Fruit fly (Drosophila melanogaster): Measurements from ENCODE around the gene f.

The f gene

dm6 chrX:17290960-17291432, 58.3 kb downstream of the f start:
- no peak for TF ChIP-seq Chrac-16 (GFP tag; optimal IDR thresholded peaks at IDR 0.05)
- 0 out of 3 replicates have a peak, but pooled peaks have one; percentile 15 for TF ChIP-seq dysf (GFP tag; IDR thresholded peaks at IDR 0.05)
- TF ChIP-seq CG17361 (GFP tag; IDR thresholded peaks at IDR 0.05), result 0 out of 3 replicates have a peak, but pooled peaks have one; percentile 11
- no peak for TF ChIP-seq Eip74EF (GFP tag; optimal IDR thresholded peaks at IDR 0.05)
- peak; percentile 78 for TF ChIP-seq CTCF (GFP tag; optimal IDR thresholded peaks at IDR 0.05)
- no peak for TF ChIP-seq Bdp1 (GFP tag; optimal IDR thresholded peaks at IDR 0.05)
- no peak for TF ChIP-seq corto (GFP tag; optimal IDR thresholded peaks at IDR 0.05)
- no peak for TF ChIP-seq CG16779 (GFP tag; IDR thresholded peaks at IDR 0.05)
- peak; percentile 45 for TF ChIP-seq Med (GFP tag)
- TF ChIP-seq CG7928 (GFP tag; optimal IDR thresholded peaks at IDR 0.05), result no peak
- TF ChIP-seq dimm (GFP tag; IDR thresholded peaks at IDR 0.05), result no peak
- peak in 1 of 2 experiments; percentile 8 for TF ChIP-seq Pdp1 (GFP tag; optimal IDR thresholded peaks at IDR 0.05)
- no peak for TF ChIP-seq CG10654 (GFP tag; optimal IDR thresholded peaks at IDR 0.05)
- no peak for TF ChIP-seq CG32767 (GFP tag; IDR thresholded peaks at IDR 0.05)
- no peak for TF ChIP-seq crc (GFP tag; optimal IDR thresholded peaks at IDR 0.05)
- peak; percentile 62 for TF ChIP-seq sens (GFP tag)
- no peak for TF ChIP-seq CG7372 (GFP tag; IDR thresholded peaks at IDR 0.05)
- TF ChIP-seq repo (GFP tag; optimal IDR thresholded peaks at IDR 0.05), result no peak
- no peak for TF ChIP-seq eyg (GFP tag; optimal IDR thresholded peaks at IDR 0.05)
- TF ChIP-seq cato (GFP tag; optimal IDR thresholded peaks at IDR 0.05; ENCODE audit: borderline replicate concordance), result no peak
- TF ChIP-seq Oli (tag; optimal IDR thresholded peaks at IDR 0.05), result peak; percentile 6
- no peak for TF ChIP-seq cwo (GFP tag; optimal IDR thresholded peaks at IDR 0.05)
- peak; percentile 2 for TF ChIP-seq grau (tag; optimal IDR thresholded peaks at IDR 0.05)
- TF ChIP-seq Lhr (GFP tag; optimal IDR thresholded peaks at IDR 0.05), result no peak
- no peak for TF ChIP-seq sc (optimal IDR thresholded peaks at IDR 0.05)
- no peak for TF ChIP-seq sc (GFP tag; optimal IDR thresholded peaks at IDR 0.05)
- no peak for TF ChIP-seq HHEX (GFP tag; optimal IDR thresholded peaks at IDR 0.05)
- peak; percentile 2 for TF ChIP-seq CG2678 (tag; optimal IDR thresholded peaks at IDR 0.05)
- TF ChIP-seq CG7839 (tag; optimal IDR thresholded peaks at IDR 0.05), result peak; percentile 11
- TF ChIP-seq phol (tag; optimal IDR thresholded peaks at IDR 0.05), result no peak
- no peak for TF ChIP-seq maf-S (GFP tag; optimal IDR thresholded peaks at IDR 0.05)
- no peak for TF ChIP-seq CG31388 (GFP tag; optimal IDR thresholded peaks at IDR 0.05)

DNA sequence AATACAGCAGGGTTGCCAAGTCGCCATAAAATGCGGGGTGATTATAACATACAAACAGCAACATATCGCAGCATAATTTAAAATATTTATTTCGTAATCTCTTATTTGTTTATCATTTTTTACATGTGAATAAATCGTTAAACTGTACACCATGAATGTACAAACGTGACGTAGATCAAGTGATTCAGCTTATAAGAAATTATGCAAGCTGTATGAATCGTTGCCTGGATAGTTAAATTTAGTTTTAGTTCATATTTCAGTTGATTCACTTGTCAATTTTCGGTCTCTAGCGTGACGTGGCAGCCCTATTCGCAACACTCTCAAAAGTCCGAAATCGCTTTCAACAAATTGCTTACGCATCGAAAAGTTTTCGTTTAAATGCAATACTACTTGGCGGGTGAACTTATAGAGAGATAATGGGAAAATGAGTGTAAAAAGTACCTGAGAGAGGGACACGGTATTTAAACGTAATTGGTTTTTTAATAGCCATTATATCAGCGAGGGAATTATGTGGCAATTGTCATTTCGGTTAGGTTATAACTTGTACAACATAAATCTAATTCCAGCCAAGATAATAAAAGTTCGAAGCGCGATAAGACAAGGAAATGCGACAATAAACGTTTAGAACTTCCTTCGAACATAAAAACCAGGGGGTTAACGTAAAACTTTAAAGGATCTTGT, 59.4 kb downstream of the f start:
- TF ChIP-seq Dref (GFP tag; IDR thresholded peaks at IDR 0.05) (no peak), CG9817 (tag; optimal IDR thresholded peaks at IDR 0.05) (peak; percentile 66), CG18619 (GFP tag; optimal IDR thresholded peaks at IDR 0.05) (peak; percentile 66), CG17612 (GFP tag; IDR thresholded peaks at IDR 0.05) (0 out of 2 replicates have a peak, but pooled peaks have one; percentile 18), CG8290 (GFP tag; optimal IDR thresholded peaks at IDR 0.05) (peak; percentile 3), CG8290 (tag; optimal IDR thresholded peaks at IDR 0.05) (peak in 1 of 2 experiments; percentile 60), caup (GFP tag; optimal IDR thresholded peaks at IDR 0.05; ENCODE audit: severe bottlenecking) (peak; percentile 70), D19B (GFP tag; optimal IDR thresholded peaks at IDR 0.05) (peak; percentile 61), HmgD (GFP tag; optimal IDR thresholded peaks at IDR 0.05) (no peak), danr (GFP tag; IDR thresholded peaks at IDR 0.05) (peak; percentile 46; the same call in 1 of the 2 replicates), gsb (GFP tag; IDR thresholded peaks at IDR 0.05) (peak; percentile 26; the same call in 1 of the 2 replicates), ewg (GFP tag; optimal IDR thresholded peaks at IDR 0.05) (peak; percentile 40), CG12942 (GFP tag; optimal IDR thresholded peaks at IDR 0.05) (no peak), maf-S (GFP tag; optimal IDR thresholded peaks at IDR 0.05) (no peak), ato (GFP tag; IDR thresholded peaks at IDR 0.05; ENCODE audit: partially characterized antibody) (no peak), sna (GFP tag; IDR thresholded peaks at IDR 0.05; ENCODE audit: partially characterized antibody) (no peak), Vsx1 (GFP tag; optimal IDR thresholded peaks at IDR 0.05) (peak; percentile 1), sob (GFP tag; IDR thresholded peaks at IDR 0.05) (peak; percentile 64; the same call in 1 of the 2 replicates), row (GFP tag; IDR thresholded peaks at IDR 0.05) (peak; percentile 79), luna (GFP tag; optimal IDR thresholded peaks at IDR 0.05) (peak; percentile 37)

Data from whole organism, embryonic.